Fruit fly (Drosophila melanogaster): ENCODE results near the gene RPA2.

Gene RPA2

DNA sequence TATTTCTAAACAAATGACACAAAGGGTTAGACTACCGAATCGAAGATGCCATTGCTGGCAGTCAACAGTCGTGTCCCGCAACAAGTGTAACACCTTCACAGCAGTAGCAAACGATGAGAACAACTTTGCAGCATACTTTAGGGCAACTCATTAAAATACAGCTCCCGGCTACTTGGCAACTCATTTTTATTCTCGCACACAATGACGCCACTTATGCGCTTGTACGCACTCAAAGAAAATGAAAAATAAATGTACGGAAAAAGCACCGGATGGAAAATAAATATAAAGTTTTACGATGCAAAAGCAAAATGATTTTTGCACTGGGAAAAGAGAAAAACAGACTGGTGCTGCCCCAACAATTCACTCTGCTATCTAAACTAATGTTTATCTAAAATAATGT lies 34.8 kb downstream of the RPA2 start (continued):
- no peak for TF ChIP-seq CG6854 (GFP tag; optimal IDR thresholded peaks at IDR 0.05)
- TF ChIP-seq CG8290 (GFP tag; optimal IDR thresholded peaks at IDR 0.05): no peak
- TF ChIP-seq CG8290 (tag; optimal IDR thresholded peaks at IDR 0.05): peak in 1 of 2 experiments; percentile 43
- TF ChIP-seq dpn (GFP tag; optimal IDR thresholded peaks at IDR 0.05): no peak
- TF ChIP-seq bigmax (GFP tag; optimal IDR thresholded peaks at IDR 0.05): no peak
- 0 out of 3 replicates have a peak, but pooled peaks have one; percentile 8 for TF ChIP-seq Dbx (GFP tag; IDR thresholded peaks at IDR 0.05)
- TF ChIP-seq row (GFP tag; IDR thresholded peaks at IDR 0.05): peak; percentile 54
- peak; percentile 57 for TF ChIP-seq Xrp1 (GFP tag; IDR thresholded peaks at IDR 0.05)
- no peak for TF ChIP-seq repo (GFP tag; optimal IDR thresholded peaks at IDR 0.05)
- TF ChIP-seq CG11723 (GFP tag; optimal IDR thresholded peaks at IDR 0.05): no peak
- TF ChIP-seq tx (GFP tag; optimal IDR thresholded peaks at IDR 0.05): no peak
- TF ChIP-seq CG7357 (GFP tag; IDR thresholded peaks at IDR 0.05): no peak
- no peak for TF ChIP-seq zen2 (GFP tag; IDR thresholded peaks at IDR 0.05; ENCODE audit: partially characterized antibody)
- TF ChIP-seq kay (GFP tag; optimal IDR thresholded peaks at IDR 0.05): no peak
- TF ChIP-seq CG14860 (GFP tag; IDR thresholded peaks at IDR 0.05; ENCODE audit: partially characterized antibody): no peak
- no peak for TF ChIP-seq TFAM (GFP tag; optimal IDR thresholded peaks at IDR 0.05)
- TF ChIP-seq Trl (optimal IDR thresholded peaks at IDR 0.05): no peak
- no peak for TF ChIP-seq Trl (GFP tag; optimal IDR thresholded peaks at IDR 0.05)
- TF ChIP-seq CG12391 (tag; optimal IDR thresholded peaks at IDR 0.05): no peak
- peak; percentile 92 for TF ChIP-seq CG2199 (GFP tag; IDR thresholded peaks at IDR 0.05)
- TF ChIP-seq CG18476 (GFP tag; optimal IDR thresholded peaks at IDR 0.05): no peak
- TF ChIP-seq vfl (GFP tag; optimal IDR thresholded peaks at IDR 0.05): no peak
- no peak for TF ChIP-seq Abd-B (GFP tag; optimal IDR thresholded peaks at IDR 0.05)
- TF ChIP-seq Med (GFP tag): peak; percentile 45
- TF ChIP-seq tin (GFP tag; optimal IDR thresholded peaks at IDR 0.05): no peak
- TF ChIP-seq CG12744 (GFP tag; optimal IDR thresholded peaks at IDR 0.05): no peak
- no peak for TF ChIP-seq ftz-f1 (GFP tag; optimal IDR thresholded peaks at IDR 0.05)
- no peak for TF ChIP-seq hkb (optimal IDR thresholded peaks at IDR 0.05)
- TF ChIP-seq hkb (GFP tag; IDR thresholded peaks at IDR 0.05): no peak
- TF ChIP-seq abd-A (tag; optimal IDR thresholded peaks at IDR 0.05): peak; percentile 57
- peak; percentile 61 for TF ChIP-seq Drgx (GFP tag; IDR thresholded peaks at IDR 0.05)
- no peak for TF ChIP-seq gfzf (GFP tag; optimal IDR thresholded peaks at IDR 0.05)
- TF ChIP-seq CG2120 (GFP tag; optimal IDR thresholded peaks at IDR 0.05): peak; percentile 7
- TF ChIP-seq CG2678 (tag; optimal IDR thresholded peaks at IDR 0.05): no peak
- TF ChIP-seq ac (GFP tag; optimal IDR thresholded peaks at IDR 0.05): no peak
- 0 out of 2 replicates have a peak, but pooled peaks have one; percentile 14 for TF ChIP-seq esg (GFP tag; conservative IDR thresholded peaks at IDR 0.05)
- TF ChIP-seq CG3281 (GFP tag; optimal IDR thresholded peaks at IDR 0.05): no peak
- TF ChIP-seq tgo (GFP tag; IDR thresholded peaks at IDR 0.05): peak; percentile 24; the same call in 2 of the 3 replicates
- TF ChIP-seq CG14014 (GFP tag; IDR thresholded peaks at IDR 0.05): peak; percentile 16; the same call in 1 of the 2 replicates
- TF ChIP-seq Opbp (GFP tag; IDR thresholded peaks at IDR 0.05; ENCODE audit: partially characterized antibody): no peak
- TF ChIP-seq ken (GFP tag; IDR thresholded peaks at IDR 0.05): no peak
- TF ChIP-seq CG12659 (GFP tag; optimal IDR thresholded peaks at IDR 0.05): peak; percentile 8
- peak; percentile 61 for TF ChIP-seq lab (GFP tag; optimal IDR thresholded peaks at IDR 0.05)
- TF ChIP-seq CG32772 (GFP tag; IDR thresholded peaks at IDR 0.05): 0 out of 2 replicates have a peak, but pooled peaks have one; percentile 17
- peak; percentile 36; the same call in 1 of the 2 replicates for TF ChIP-seq CG11247 (GFP tag; IDR thresholded peaks at IDR 0.05)
- TF ChIP-seq hth (optimal IDR thresholded peaks at IDR 0.05): no peak
- TF ChIP-seq sisA (GFP tag; IDR thresholded peaks at IDR 0.05): no peak; the same call in 1 of the 2 replicates
- TF ChIP-seq amos (GFP tag; IDR thresholded peaks at IDR 0.05; ENCODE audit: partially characterized antibody): no peak
